Worm (Caenorhabditis elegans): ENCODE results near the gene lgc-22.

The lgc-22 gene

DNA sequence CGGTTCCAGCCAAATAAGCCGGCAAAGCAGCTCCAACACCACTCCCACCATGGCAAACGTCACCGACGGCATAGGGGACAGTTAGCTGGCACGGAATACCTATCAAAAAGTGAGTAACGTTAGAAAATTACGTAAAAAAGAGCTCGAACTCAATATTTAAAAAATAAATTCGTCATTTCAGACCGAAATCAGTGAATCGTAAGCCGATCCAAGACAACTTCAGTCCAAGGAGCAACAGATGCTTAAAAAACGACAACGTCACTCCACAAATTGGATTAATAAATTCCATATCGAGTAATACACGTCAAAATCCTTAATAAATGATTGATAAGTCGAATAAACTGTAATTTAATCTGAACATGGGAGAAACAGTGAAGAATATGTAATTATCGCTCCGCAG is 5.2 kb downstream of the lgc-22 start:
- no peak for TF ChIP-seq ama-1 (optimal IDR thresholded peaks at IDR 0.05)
- TF ChIP-seq zag-1 (tag; optimal IDR thresholded peaks at IDR 0.05): no peak
- TF ChIP-seq efl-3 (GFP tag; optimal IDR thresholded peaks at IDR 0.05): no peak
- no peak for TF ChIP-seq lir-3 (tag; optimal IDR thresholded peaks at IDR 0.05; ENCODE audit: poor library complexity)
- no peak for TF ChIP-seq F16B12.6 (tag; optimal IDR thresholded peaks at IDR 0.05)
- TF ChIP-seq tlp-1 (tag; optimal IDR thresholded peaks at IDR 0.05): no peak
- no peak for TF ChIP-seq fos-1 (tag; optimal IDR thresholded peaks at IDR 0.05)
- no peak for TF ChIP-seq nhr-47 (tag; optimal IDR thresholded peaks at IDR 0.05)
- TF ChIP-seq nhr-85 (tag): no peak
- TF ChIP-seq unc-30 (tag; optimal IDR thresholded peaks at IDR 0.05): no peak
- no peak for TF ChIP-seq nhr-237 (tag; optimal IDR thresholded peaks at IDR 0.05)
- TF ChIP-seq swsn-7 (tag; optimal IDR thresholded peaks at IDR 0.05): no peak
- TF ChIP-seq Y116A8C.19 (tag; optimal IDR thresholded peaks at IDR 0.05; ENCODE audit: borderline replicate concordance): no peak
- no peak for TF ChIP-seq elt-3 (tag; optimal IDR thresholded peaks at IDR 0.05)
- TF ChIP-seq jun-1 (tag; optimal IDR thresholded peaks at IDR 0.05): no peak

ce11 chrIV:4307227-4307946 is 6.3 kb downstream of the lgc-22 start, which contains the start of gene set-9:
TSS of gene set-9 (plus strand) at chrIV:4307896.
- peak in 1 of 2 experiments; percentile 27 for TF ChIP-seq efl-1 (optimal IDR thresholded peaks at IDR 0.05)
- peak in 1 of 2 experiments; percentile 34 for TF ChIP-seq efl-1 (GFP tag; optimal IDR thresholded peaks at IDR 0.05 in 1 of 2)
- TF ChIP-seq lsy-2 (tag; optimal IDR thresholded peaks at IDR 0.05): peak in 1 of 2 experiments; percentile 22
- no peak for TF ChIP-seq C16A3.4 (tag; optimal IDR thresholded peaks at IDR 0.05)

DNA sequence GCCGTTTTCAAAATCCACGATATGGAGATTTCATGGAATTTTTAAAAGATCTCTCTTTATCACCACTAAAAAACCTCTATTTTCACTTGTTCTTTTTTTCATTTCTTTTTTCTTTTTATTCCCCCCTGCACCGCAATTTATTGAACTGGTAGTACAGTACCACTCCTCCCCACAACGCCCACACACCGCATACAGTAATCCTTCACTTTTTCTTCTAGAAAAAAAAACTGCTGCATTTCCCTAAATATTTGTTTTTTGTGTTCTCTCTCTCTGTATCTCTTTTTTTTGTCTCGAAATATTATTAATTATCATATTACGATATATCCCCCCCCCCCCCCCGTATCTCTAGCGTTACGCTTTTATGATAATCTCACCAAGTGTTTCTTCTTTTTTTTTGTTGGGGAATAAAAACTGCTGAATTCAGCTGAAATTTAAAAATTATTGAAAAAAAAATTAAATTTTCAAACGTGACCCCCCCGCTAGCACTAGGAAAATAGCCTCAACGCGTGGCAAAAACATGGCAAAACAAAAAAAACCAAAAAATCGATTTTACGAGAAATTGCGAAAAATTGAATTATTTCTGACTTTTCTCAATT is 15.8 kb downstream of the lgc-22 start, which contains the start of gene Y24D9B.1:
Gene Y24D9B.1 (plus strand): TSS at position 546 of the 596 bp plus-strand sequence.
- TF ChIP-seq nhr-77 (tag; optimal IDR thresholded peaks at IDR 0.05) (no peak), nhr-28 (tag; optimal IDR thresholded peaks at IDR 0.05) (no peak), nhr-90 (tag; optimal IDR thresholded peaks at IDR 0.05; ENCODE audit: poor library complexity) (no peak), elt-3 (tag; optimal IDR thresholded peaks at IDR 0.05) (no peak), tbx-2 (tag; optimal IDR thresholded peaks at IDR 0.05) (no peak), F16B12.6 (tag; optimal IDR thresholded peaks at IDR 0.05) (no peak), nhr-12 (tag; optimal IDR thresholded peaks at IDR 0.05) (no peak)

DNA sequence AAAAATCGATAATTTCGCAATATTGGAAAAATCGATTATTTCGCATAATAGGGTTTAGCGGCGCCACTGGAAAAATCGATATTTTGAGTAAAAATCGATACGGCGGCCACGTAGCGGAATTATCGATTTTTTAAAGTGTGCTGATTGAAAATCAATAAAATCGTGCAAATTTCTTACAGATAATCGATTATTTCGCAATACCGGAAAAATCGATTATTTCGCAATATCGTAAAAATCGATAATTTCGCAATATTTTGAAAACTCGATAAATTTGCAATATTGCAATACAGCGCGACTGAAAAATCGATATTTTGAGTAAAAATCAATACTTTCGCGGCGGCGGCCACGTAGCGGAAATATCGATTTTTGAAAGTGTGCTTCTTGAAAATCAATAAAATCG is 16.5 kb downstream of the lgc-22 start:
- TF ChIP-seq zip-4 (GFP tag; optimal IDR thresholded peaks at IDR 0.05) (peak; percentile 18), C16A3.4 (tag; optimal IDR thresholded peaks at IDR 0.05) (no peak), grh-1 (GFP tag; IDR thresholded peaks at IDR 0.05) (no peak)

- TF ChIP-seq zip-4 (GFP tag; optimal IDR thresholded peaks at IDR 0.05): peak; percentile 65
- TF ChIP-seq egl-27 (tag; optimal IDR thresholded peaks at IDR 0.05): no peak
- TF ChIP-seq unc-30 (tag; optimal IDR thresholded peaks at IDR 0.05): no peak
Observed at ce11 chrIV:4318056-4318455, 16.9 kb downstream of the lgc-22 start.

ce11 chrIV:4319473-4319872 is 18.4 kb downstream of the lgc-22 start:
- no peak for TF ChIP-seq ceh-82 (tag; optimal IDR thresholded peaks at IDR 0.05)
- no peak for TF ChIP-seq fkh-10 (GFP tag; optimal IDR thresholded peaks at IDR 0.05)
- TF ChIP-seq lin-39 (tag; optimal IDR thresholded peaks at IDR 0.05): no peak
- TF ChIP-seq Y116A8C.19 (tag; optimal IDR thresholded peaks at IDR 0.05; ENCODE audit: borderline replicate concordance): no peak
- TF ChIP-seq xbp-1 (tag; optimal IDR thresholded peaks at IDR 0.05): no peak
- TF ChIP-seq nhr-47 (tag; optimal IDR thresholded peaks at IDR 0.05): no peak
- TF ChIP-seq ceh-88 (GFP tag; IDR thresholded peaks at IDR 0.05): no peak
- no peak for TF ChIP-seq lin-13 (GFP tag; optimal IDR thresholded peaks at IDR 0.05)
- TF ChIP-seq ceh-90 (tag; optimal IDR thresholded peaks at IDR 0.05): no peak
- no peak for TF ChIP-seq mep-1 (tag; optimal IDR thresholded peaks at IDR 0.05)

Data from whole organism, L1 larva.